Worm (Caenorhabditis elegans): ENCODE data around the gene F48E3.2.

DNA sequence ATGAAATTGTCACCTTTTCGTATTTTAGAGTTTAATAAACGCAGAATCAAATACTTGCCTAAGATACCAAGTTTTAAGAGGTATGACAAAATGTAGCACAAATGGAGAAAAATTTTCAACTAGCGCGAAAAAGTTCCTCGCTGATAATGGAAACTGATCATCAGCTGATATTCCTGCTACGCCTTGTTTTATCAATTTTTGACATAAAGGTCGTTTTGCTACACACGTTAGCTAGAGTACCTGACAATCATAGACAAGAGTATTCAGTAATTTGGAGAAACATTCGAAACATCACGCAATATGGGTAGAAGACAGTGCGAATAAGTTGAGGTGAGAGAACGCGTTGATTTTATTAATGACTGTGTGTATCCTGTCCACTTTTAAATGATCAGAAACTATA is 47.2 kb downstream of the F48E3.2 start:
- TF ChIP-seq unc-62 (GFP tag; optimal IDR thresholded peaks at IDR 0.05) (no peak), nhr-237 (tag; optimal IDR thresholded peaks at IDR 0.05) (no peak), ceh-82 (tag; optimal IDR thresholded peaks at IDR 0.05) (no peak), egl-27 (tag; optimal IDR thresholded peaks at IDR 0.05) (no peak), zag-1 (tag; optimal IDR thresholded peaks at IDR 0.05) (no peak), fos-1 (tag; optimal IDR thresholded peaks at IDR 0.05) (peak; percentile 34), R02D3.7 (tag; optimal IDR thresholded peaks at IDR 0.05) (no peak), ZK546.5 (tag; optimal IDR thresholded peaks at IDR 0.05) (no peak), alr-1 (tag; optimal IDR thresholded peaks at IDR 0.05) (no peak), mbf-1 (tag; optimal IDR thresholded peaks at IDR 0.05) (no peak), blmp-1 (tag; optimal IDR thresholded peaks at IDR 0.05; ENCODE audit: insufficient read depth) (no peak), mdl-1 (tag; optimal IDR thresholded peaks at IDR 0.05) (no peak), elt-3 (tag; optimal IDR thresholded peaks at IDR 0.05) (no peak), ama-1 (optimal IDR thresholded peaks at IDR 0.05) (no peak)
